Fruit fly (Drosophila melanogaster): ENCODE data around the gene CG42681.

DNA sequence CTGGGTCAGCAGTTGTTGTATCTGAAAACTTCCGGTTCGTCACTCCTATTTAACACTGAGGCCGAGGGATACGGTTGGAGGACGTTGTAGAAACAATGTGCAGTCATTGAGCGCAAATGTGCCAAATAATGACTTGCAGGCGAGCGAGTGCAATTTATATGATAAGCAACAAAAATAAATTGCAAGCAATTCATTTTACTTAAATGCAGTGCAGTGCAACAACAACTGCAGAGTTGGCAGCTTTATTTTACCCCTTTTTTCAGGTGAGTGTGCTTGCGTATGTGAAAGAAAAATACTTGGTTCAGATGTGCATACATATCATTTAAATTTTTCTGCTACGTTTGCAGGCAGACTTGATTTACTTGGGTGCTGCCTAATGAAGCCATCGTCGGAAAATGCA is 1.8 kb downstream of the CG42681 start:
- no peak for TF ChIP-seq CG8478 (optimal IDR thresholded peaks at IDR 0.05)
- no peak for TF ChIP-seq CTCF (optimal IDR thresholded peaks at IDR 0.05)

Measured in S2 (cell line).